Fruit fly (Drosophila melanogaster) whole organism, embryonic: ENCODE results near the gene CG43867.

ENCODE experiments used
- Atf-2 ChIP-seq: fragments of 200-800 bp; sonication (Bioruptor generic); optimal IDR thresholded peaks from 2 replicates; lab custom pipeline; 2016; ENCODE audit warnings: missing biosample characterization, missing genetic modification characterization
- CG10209 ChIP-seq: fragments of 200-800 bp; sonication (Bioruptor generic); optimal IDR thresholded peaks from 3 replicates; lab custom pipeline; 2017; ENCODE audit warnings: missing biosample characterization, mild to moderate bottlenecking, missing genetic modification characterization, missing genetic modification reagents
- CG10274 ChIP-seq: fragments of 200-800 bp; sonication (Bioruptor generic); optimal IDR thresholded peaks from 3 replicates; lab custom pipeline; 2017; ENCODE audit warnings: missing biosample characterization, mild to moderate bottlenecking, missing genetic modification characterization
- CG10366 ChIP-seq: fragments of 200-800 bp; sonication (Bioruptor generic); IDR thresholded peaks from 2 replicates; pipeline ENCODE4 v1.3.6; 2022; ENCODE audit warnings: missing biosample characterization, missing genetic modification characterization
- CG10543 ChIP-seq: fragments of 200-800 bp; sonication (Bioruptor generic); optimal IDR thresholded peaks from 3 replicates; lab custom pipeline; 2017; ENCODE audit warnings: missing biosample characterization, mild to moderate bottlenecking, missing genetic modification characterization, moderate library complexity
- CG11085 ChIP-seq: fragments of 200-800 bp; sonication (Bioruptor generic); IDR thresholded peaks from 2 replicates; pipeline ENCODE4 v1.3.6; 2022; ENCODE audit warnings: missing biosample characterization, missing genetic modification characterization
- CG13424 ChIP-seq: fragments of 200-800 bp; sonication (Bioruptor generic); optimal IDR thresholded peaks from 2 replicates; lab custom pipeline; 2019; ENCODE audit warnings: missing biosample characterization, mild to moderate bottlenecking, missing genetic modification characterization, moderate library complexity
- CG14860 ChIP-seq: fragments of 200-800 bp; sonication (Bioruptor generic); IDR thresholded peaks from 3 replicates; pipeline ENCODE4 v1.3.6; 2022; ENCODE audit warnings: missing biosample characterization, missing genetic modification characterization; ENCODE audit not compliant: partially characterized antibody
- CG1647 ChIP-seq: fragments of 200-800 bp; sonication (Bioruptor generic); optimal IDR thresholded peaks from 3 replicates; lab custom pipeline; 2016; ENCODE audit warnings: missing biosample characterization, missing genetic modification characterization
- CG2875 ChIP-seq: fragments of 200-800 bp; sonication (Bioruptor generic); optimal IDR thresholded peaks from 2 replicates; lab custom pipeline; 2017; ENCODE audit warnings: missing biosample characterization, mild to moderate bottlenecking, missing genetic modification characterization, missing genetic modification reagents
- CG3281 ChIP-seq: fragments of 200-800 bp; sonication (Bioruptor generic); optimal IDR thresholded peaks from 3 replicates; lab custom pipeline; 2017; ENCODE audit warnings: missing biosample characterization, mild to moderate bottlenecking, missing genetic modification characterization
- CG4730 ChIP-seq: fragments of 200-800 bp; sonication (Bioruptor generic); IDR thresholded peaks from 2 replicates; pipeline ENCODE4 v1.3.6; 2022; ENCODE audit warnings: missing biosample characterization, missing genetic modification characterization
- CG4820 ChIP-seq: fragments of 200-800 bp; sonication (Bioruptor generic); optimal IDR thresholded peaks from 3 replicates; lab custom pipeline; 2016; ENCODE audit warnings: missing biosample characterization, missing genetic modification characterization
- CG6765 ChIP-seq: fragments of 200-800 bp; sonication (Bioruptor generic); optimal IDR thresholded peaks from 3 replicates; lab custom pipeline; 2017; ENCODE audit warnings: missing biosample characterization, mild to moderate bottlenecking, missing genetic modification characterization
- CG7556 ChIP-seq: fragments of 200-800 bp; sonication (Bioruptor generic); optimal IDR thresholded peaks from 2 replicates; lab custom pipeline; 2017; ENCODE audit warnings: missing biosample characterization, mild to moderate bottlenecking, missing genetic modification characterization
- CG7745 ChIP-seq: fragments of 200-800 bp; sonication (Bioruptor generic); optimal IDR thresholded peaks from 2 replicates; lab custom pipeline; 2018; ENCODE audit warnings: missing biosample characterization, mild to moderate bottlenecking, missing genetic modification characterization, moderate library complexity
- CG7963 ChIP-seq: fragments of 200-800 bp; sonication (Bioruptor generic); IDR thresholded peaks from 3 replicates; pipeline ENCODE4 v1.3.6; 2022; ENCODE audit warnings: missing biosample characterization, missing genetic modification characterization; ENCODE audit not compliant: partially characterized antibody
- CG7987 ChIP-seq: fragments of 200-800 bp; sonication (Bioruptor generic); optimal IDR thresholded peaks from 2 replicates; lab custom pipeline; 2018; ENCODE audit warnings: missing biosample characterization, mild to moderate bottlenecking, missing genetic modification characterization, moderate library complexity
- CG8359 ChIP-seq: fragments of 200-800 bp; sonication (Bioruptor generic); optimal IDR thresholded peaks from 2 replicates; lab custom pipeline; 2017; ENCODE audit warnings: missing biosample characterization, mild to moderate bottlenecking, missing genetic modification characterization, borderline replicate concordance
- CG9437 ChIP-seq: fragments of 200-800 bp; sonication (Bioruptor generic); optimal IDR thresholded peaks from 2 replicates; lab custom pipeline; 2018; ENCODE audit warnings: missing biosample characterization, mild to moderate bottlenecking, missing genetic modification characterization
- D19B ChIP-seq: fragments of 200-800 bp; sonication (Bioruptor generic); optimal IDR thresholded peaks from 2 replicates; lab custom pipeline; 2017; ENCODE audit warnings: missing biosample characterization, mild to moderate bottlenecking, missing genetic modification characterization
- Deaf1 ChIP-seq: fragments of 200-800 bp; optimal IDR thresholded peaks from 3 replicates; lab custom pipeline; 2019; ENCODE audit warnings: missing biosample characterization, mild to moderate bottlenecking, missing genetic modification characterization, moderate library complexity
- Dek ChIP-seq: fragments of 200-800 bp; sonication (Bioruptor generic); optimal IDR thresholded peaks from 3 replicates; lab custom pipeline; 2019; ENCODE audit warnings: missing biosample characterization, mild to moderate bottlenecking, missing genetic modification characterization, moderate library complexity
- Dip3 ChIP-seq: fragments of 200-800 bp; sonication (Bioruptor generic); optimal IDR thresholded peaks from 3 replicates; lab custom pipeline; 2016; ENCODE audit warnings: missing biosample characterization, missing genetic modification characterization
- E2f2 ChIP-seq: fragments of 200-800 bp; sonication (Bioruptor generic); IDR thresholded peaks from 2 replicates; pipeline ENCODE4 v1.3.6; 2022; ENCODE audit warnings: missing biosample characterization, missing genetic modification characterization
- Ets65A ChIP-seq: fragments of 200-800 bp; sonication (Bioruptor generic); peaks from one replicate; lab custom pipeline; 2016; ENCODE audit warnings: missing biosample characterization, missing genetic modification characterization
- HLH54F ChIP-seq: fragments of 200-800 bp; sonication (Bioruptor generic); optimal IDR thresholded peaks from 3 replicates; lab custom pipeline; 2016; ENCODE audit warnings: missing biosample characterization, missing genetic modification characterization
- Hr39 ChIP-seq: fragments of >200 bp; optimal IDR thresholded peaks from 2 replicates; lab custom pipeline; 2017
- Hr78 ChIP-seq, 2 experiments: fragments of 200-800 bp in 1 of 2; fragments of >200 bp in 1 of 2; sonication (Bioruptor generic) in 1 of 2; optimal IDR thresholded peaks; 2 replicates each; lab custom pipeline; 2017 to 2019; ENCODE audit warnings: missing biosample characterization in 2 of 2, missing genetic modification characterization in 2 of 2, mild to moderate bottlenecking in 1 of 2, moderate library complexity in 1 of 2
- Meics ChIP-seq: fragments of 200-800 bp; sonication (Bioruptor generic); optimal IDR thresholded peaks from 2 replicates; lab custom pipeline; 2017; ENCODE audit warnings: missing biosample characterization, mild to moderate bottlenecking, missing genetic modification characterization
- Nf-YB ChIP-seq: fragments of 200-800 bp; sonication (Bioruptor generic); optimal IDR thresholded peaks from 3 replicates; lab custom pipeline; 2019; ENCODE audit warnings: missing biosample characterization, mild to moderate bottlenecking, missing genetic modification characterization, moderate library complexity
- Xbp1 ChIP-seq: fragments of 200-800 bp; sonication (Bioruptor generic); optimal IDR thresholded peaks from 3 replicates; lab custom pipeline; 2016; ENCODE audit warnings: missing biosample characterization, mild to moderate bottlenecking, missing genetic modification characterization
- ab ChIP-seq: fragments of 200-800 bp; sonication (Bioruptor generic); optimal IDR thresholded peaks from 2 replicates; lab custom pipeline; 2016; ENCODE audit warnings: missing biosample characterization, missing genetic modification characterization
- bbx ChIP-seq: fragments of 200-800 bp; sonication (Bioruptor generic); IDR thresholded peaks from 2 replicates; pipeline ENCODE4 v1.3.6; 2022; ENCODE audit warnings: missing biosample characterization, missing genetic modification characterization; ENCODE audit not compliant: partially characterized antibody
- bsh ChIP-seq, 2 experiments: fragments of 200-800 bp; sonication (Bioruptor generic); optimal IDR thresholded peaks; 2 replicates each; lab custom pipeline; 2017 to 2018; ENCODE audit warnings: mild to moderate bottlenecking in 2 of 2, missing biosample characterization in 2 of 2, missing genetic modification characterization in 2 of 2, moderate library complexity in 1 of 2
- dysf ChIP-seq: fragments of 200-800 bp; sonication (Bioruptor generic); IDR thresholded peaks from 3 replicates; pipeline ENCODE4 v1.3.6; 2022; ENCODE audit warnings: missing biosample characterization, missing genetic modification characterization
- fd96Cb ChIP-seq: fragments of 200-800 bp; sonication (Bioruptor generic); optimal IDR thresholded peaks from 2 replicates; lab custom pipeline; 2018; ENCODE audit warnings: missing biosample characterization, mild to moderate bottlenecking, missing genetic modification characterization, moderate library complexity
- fru ChIP-seq: fragments of >200 bp; optimal IDR thresholded peaks from 2 replicates; lab custom pipeline; 2017
- hb ChIP-seq: fragments of 200-800 bp; sonication (Bioruptor generic); IDR thresholded peaks from 3 replicates; pipeline ENCODE4 v1.3.6; 2022; ENCODE audit warnings: missing biosample characterization, missing genetic modification characterization; ENCODE audit not compliant: partially characterized antibody
- kay ChIP-seq: fragments of 200-800 bp; sonication (Bioruptor generic); optimal IDR thresholded peaks from 2 replicates; lab custom pipeline; 2016; ENCODE audit warnings: missing biosample characterization, missing genetic modification characterization
- lilli ChIP-seq: fragments of 200-800 bp; sonication (Bioruptor generic); optimal IDR thresholded peaks from 3 replicates; lab custom pipeline; 2016; ENCODE audit warnings: missing biosample characterization, missing genetic modification characterization
- lmd ChIP-seq: fragments of 200-800 bp; sonication (Bioruptor generic); IDR thresholded peaks from 2 replicates; pipeline ENCODE4 v1.3.6; 2022; ENCODE audit warnings: missing biosample characterization, missing genetic modification characterization
- maf-S ChIP-seq: fragments of 200-800 bp; sonication (Bioruptor generic); optimal IDR thresholded peaks from 2 replicates; lab custom pipeline; 2016; ENCODE audit warnings: missing biosample characterization, missing genetic modification characterization
- scrt ChIP-seq: fragments of 200-800 bp; sonication (Bioruptor generic); optimal IDR thresholded peaks from 2 replicates; lab custom pipeline; 2018; ENCODE audit warnings: missing biosample characterization, mild to moderate bottlenecking, missing genetic modification characterization, moderate library complexity
- so ChIP-seq: fragments of 200-800 bp; sonication (Bioruptor generic); IDR thresholded peaks from 3 replicates; pipeline ENCODE4 v1.3.6; 2022; ENCODE audit warnings: missing biosample characterization, missing genetic modification characterization
- tgo ChIP-seq: fragments of 200-800 bp; sonication (Bioruptor generic); IDR thresholded peaks from 3 replicates; pipeline ENCODE4 v1.3.6; 2022; ENCODE audit warnings: missing biosample characterization, missing genetic modification characterization
- usp ChIP-seq: fragments of >200 bp; optimal IDR thresholded peaks from 2 replicates; lab custom pipeline; 2017; ENCODE audit warnings: missing biosample characterization, missing genetic modification characterization
- vvl ChIP-seq: fragments of 200-800 bp; sonication (Bioruptor generic); IDR thresholded peaks from 2 replicates; pipeline ENCODE4 v1.3.6; 2022; ENCODE audit warnings: missing biosample characterization, missing genetic modification characterization
- yki ChIP-seq: fragments of >200 bp; optimal IDR thresholded peaks from 3 replicates; lab custom pipeline; 2018
- z ChIP-seq: fragments of 200-800 bp; sonication (Bioruptor generic); IDR thresholded peaks from 3 replicates; pipeline ENCODE4 v1.3.6; 2022; ENCODE audit warnings: missing biosample characterization, missing genetic modification characterization
- zfh2 ChIP-seq: fragments of 200-800 bp; sonication (Bioruptor generic); optimal IDR thresholded peaks from 2 replicates; lab custom pipeline; 2016; ENCODE audit warnings: missing biosample characterization, missing genetic modification characterization

Gene CG43867

dm6 chrX:765039-765508 is 162.7 kb downstream of the CG43867 start, which contains the start of gene RpL22 (continued):
- TF ChIP-seq yki (lab: Kevin White, UChicago) = no peak
- TF ChIP-seq CG4820 = peak; percentile 72
- TF ChIP-seq Dip3 (GFP tag; lab: Kevin White, UChicago) = peak; percentile 87
- TF ChIP-seq CG7556 (GFP tag; lab: Kevin White, UChicago) = peak; percentile 70
- peak; percentile 85 for TF ChIP-seq CG10543 (GFP tag; lab: Kevin White, UChicago)
- TF ChIP-seq CG13424 (tag; lab: Kevin White, UChicago) = peak; percentile 61
- peak; percentile 92 for TF ChIP-seq vvl (GFP tag; lab: Robert Waterston, UW)
- peak; percentile 73 for TF ChIP-seq E2f2
- TF ChIP-seq Hr39 (lab: Kevin White, UChicago) = no peak
- peak; percentile 62 for TF ChIP-seq ab (GFP tag; lab: Kevin White, UChicago)
- TF ChIP-seq Nf-YB (GFP tag; lab: Kevin White, UChicago) = peak; percentile 71
- peak; percentile 93 for TF ChIP-seq CG2875
- TF ChIP-seq fru (lab: Kevin White, UChicago) = no peak
- peak; percentile 75 for TF ChIP-seq Atf-2 (GFP tag; lab: Kevin White, UChicago)
- TF ChIP-seq CG7963 (GFP tag; lab: Robert Waterston, UW) = no peak
- peak; percentile 65 for TF ChIP-seq CG9437
- TF ChIP-seq CG10274 = peak; percentile 78
- peak; percentile 54 for TF ChIP-seq Deaf1 (tag; lab: Kevin White, UChicago)
- peak; percentile 93 for TF ChIP-seq CG10209 (GFP tag; lab: Kevin White, UChicago)
- no peak for TF ChIP-seq CG7745
- TF ChIP-seq CG6765 (GFP tag; lab: Kevin White, UChicago) = peak; percentile 95
- TF ChIP-seq Xbp1 (GFP tag; lab: Kevin White, UChicago) = peak; percentile 85
- peak; percentile 70 for TF ChIP-seq CG1647 (GFP tag; lab: Kevin White, UChicago)
- TF ChIP-seq kay (GFP tag; lab: Kevin White, UChicago) = peak; percentile 64
- peak; percentile 71 for TF ChIP-seq CG4730
- TF ChIP-seq tgo (GFP tag; lab: Robert Waterston, UW) = peak; percentile 71; the same call in 2 of the 3 replicates
- peak; percentile 55 for TF ChIP-seq CG8359 (GFP tag; lab: Kevin White, UChicago)
- TF ChIP-seq dysf (GFP tag; lab: Robert Waterston, UW) = peak; percentile 82
- TF ChIP-seq zfh2 (GFP tag; lab: Kevin White, UChicago) = peak; percentile 78
- TF ChIP-seq maf-S (GFP tag; lab: Kevin White, UChicago) = peak; percentile 89
- TF ChIP-seq hb (GFP tag; lab: Robert Waterston, UW) = no peak
- TF ChIP-seq scrt (GFP tag; lab: Kevin White, UChicago) = peak; percentile 86
- TF ChIP-seq CG3281 = peak; percentile 86
- TF ChIP-seq CG11085 (GFP tag; lab: Robert Waterston, UW) = peak; percentile 89
- TF ChIP-seq bsh (GFP tag; optimal IDR thresholded peaks at IDR 0.05; lab: Kevin White, UChicago) = peak; percentile 37 to 75
- TF ChIP-seq CG14860 (GFP tag; lab: Robert Waterston, UW) = no peak
- TF ChIP-seq CG10366 (GFP tag; lab: Robert Waterston, UW) = peak; percentile 79
- TF ChIP-seq Ets65A (GFP tag; lab: Kevin White, UChicago) = peak; percentile 98
- TF ChIP-seq Dek (tag; lab: Kevin White, UChicago) = peak; percentile 82
- TF ChIP-seq HLH54F (GFP tag; lab: Kevin White, UChicago) = peak; percentile 83
- TF ChIP-seq lilli (GFP tag; lab: Kevin White, UChicago) = peak; percentile 79
- peak; percentile 95 for TF ChIP-seq CG7987 (GFP tag; lab: Kevin White, UChicago)
- no peak for TF ChIP-seq usp (GFP tag; lab: Kevin White, UChicago)
- peak; percentile 61; the same call in 2 of the 3 replicates for TF ChIP-seq z (GFP tag; lab: Robert Waterston, UW)
- TF ChIP-seq D19B (GFP tag; lab: Kevin White, UChicago) = peak; percentile 69
- TF ChIP-seq Meics (GFP tag; lab: Kevin White, UChicago) = peak; percentile 94
- 0 out of 2 replicates have a peak, but pooled peaks have one; percentile 9 for TF ChIP-seq bbx (GFP tag; lab: Robert Waterston, UW)
- peak; percentile 67 for TF ChIP-seq lmd (GFP tag; lab: Robert Waterston, UW)
- TF ChIP-seq fd96Cb (tag; lab: Kevin White, UChicago) = peak; percentile 53
- TF ChIP-seq Hr78 (GFP tag; optimal IDR thresholded peaks at IDR 0.05; lab: Kevin White, UChicago) = peak in 1 of 2 experiments; percentile 25
- peak; percentile 81 for TF ChIP-seq so
